Fruit fly (Drosophila melanogaster): Measurements from ENCODE around the gene CG7423.

The CG7423 gene

dm6 chrX:19096179-19096578 lies 13.1 kb upstream of the CG7423 start:
- TF ChIP-seq CG6792 (GFP tag; optimal IDR thresholded peaks at IDR 0.05) (no peak), acj6 (GFP tag; optimal IDR thresholded peaks at IDR 0.05) (no peak), CG11294 (GFP tag; IDR thresholded peaks at IDR 0.05) (no peak), Sox102F (GFP tag; optimal IDR thresholded peaks at IDR 0.05) (no peak), CG6163 (GFP tag; IDR thresholded peaks at IDR 0.05) (no peak), Ets96B (tag; optimal IDR thresholded peaks at IDR 0.05) (no peak), CG6808 (GFP tag; optimal IDR thresholded peaks at IDR 0.05) (no peak), CG34406 (GFP tag; optimal IDR thresholded peaks at IDR 0.05) (no peak), Lpt (GFP tag; optimal IDR thresholded peaks at IDR 0.05) (no peak), CG6276 (GFP tag; optimal IDR thresholded peaks at IDR 0.05) (no peak), achi (GFP tag; optimal IDR thresholded peaks at IDR 0.05) (no peak), Eip93F (GFP tag; optimal IDR thresholded peaks at IDR 0.05) (no peak), Sox14 (GFP tag; optimal IDR thresholded peaks at IDR 0.05) (no peak), CG4318 (GFP tag; optimal IDR thresholded peaks at IDR 0.05) (no peak), Blimp-1 (GFP tag; optimal IDR thresholded peaks at IDR 0.05) (no peak), CG1621 (tag; optimal IDR thresholded peaks at IDR 0.05) (no peak), spab (GFP tag; optimal IDR thresholded peaks at IDR 0.05) (no peak), Hr38 (GFP tag; optimal IDR thresholded peaks at IDR 0.05) (no peak), CG11902 (GFP tag; optimal IDR thresholded peaks at IDR 0.05) (no peak)

dm6 chrX:19081365-19081764 lies 1.7 kb downstream of the CG7423 start, which contains the start of gene CG14191:
CG14191 (plus strand) TSS chrX:19081665.
- TF ChIP-seq Eip75B (GFP tag; optimal IDR thresholded peaks at IDR 0.05) = no peak
- TF ChIP-seq Ets21C (GFP tag; optimal IDR thresholded peaks at IDR 0.05) = no peak
- TF ChIP-seq CG16779 (tag; optimal IDR thresholded peaks at IDR 0.05) = no peak
- TF ChIP-seq topi (GFP tag; optimal IDR thresholded peaks at IDR 0.05) = no peak
- no peak for TF ChIP-seq net (GFP tag; optimal IDR thresholded peaks at IDR 0.05)
- no peak for TF ChIP-seq cyc (GFP tag; optimal IDR thresholded peaks at IDR 0.05)
- TF ChIP-seq CG6854 (GFP tag; optimal IDR thresholded peaks at IDR 0.05) = no peak
- no peak for TF ChIP-seq pdm3 (GFP tag; optimal IDR thresholded peaks at IDR 0.05)
- no peak for TF ChIP-seq acj6 (GFP tag; optimal IDR thresholded peaks at IDR 0.05)
- no peak for TF ChIP-seq CG7368 (GFP tag; optimal IDR thresholded peaks at IDR 0.05)

- TF ChIP-seq CG10669 (GFP tag; optimal IDR thresholded peaks at IDR 0.05) (no peak), Hr4 (GFP tag; optimal IDR thresholded peaks at IDR 0.05) (no peak), Sox14 (GFP tag; optimal IDR thresholded peaks at IDR 0.05) (no peak), Met (GFP tag; optimal IDR thresholded peaks at IDR 0.05) (no peak), CG10631 (GFP tag; optimal IDR thresholded peaks at IDR 0.05) (no peak), dac (GFP tag; optimal IDR thresholded peaks at IDR 0.05) (no peak), acj6 (GFP tag; optimal IDR thresholded peaks at IDR 0.05) (no peak), topi (GFP tag; optimal IDR thresholded peaks at IDR 0.05) (no peak), lz (GFP tag; optimal IDR thresholded peaks at IDR 0.05) (no peak), CG11294 (GFP tag; IDR thresholded peaks at IDR 0.05) (no peak), CG1621 (tag; optimal IDR thresholded peaks at IDR 0.05) (no peak), Ets21C (GFP tag; optimal IDR thresholded peaks at IDR 0.05) (no peak), CG15336 (GFP tag; IDR thresholded peaks at IDR 0.05) (no peak), CG9139 (GFP tag; optimal IDR thresholded peaks at IDR 0.05) (no peak), fd59A (GFP tag; optimal IDR thresholded peaks at IDR 0.05) (no peak), CG31627 (GFP tag; optimal IDR thresholded peaks at IDR 0.05) (no peak)
Measured at dm6 chrX:19077420-19077819, 5.7 kb downstream of the CG7423 start, which contains the start of gene CG7406. CG7406 (plus strand) TSS chrX:19077720.

- TF ChIP-seq CG10669 (GFP tag; optimal IDR thresholded peaks at IDR 0.05) = no peak
- no peak for TF ChIP-seq CG11294 (GFP tag; IDR thresholded peaks at IDR 0.05)
- TF ChIP-seq CG15336 (GFP tag; IDR thresholded peaks at IDR 0.05) = no peak
- TF ChIP-seq fd59A (GFP tag; optimal IDR thresholded peaks at IDR 0.05) = no peak
- no peak for TF ChIP-seq fkh (GFP tag; optimal IDR thresholded peaks at IDR 0.05)
- TF ChIP-seq esn (GFP tag; optimal IDR thresholded peaks at IDR 0.05) = no peak
- no peak for TF ChIP-seq CG8119 (GFP tag; IDR thresholded peaks at IDR 0.05)
- no peak for TF ChIP-seq CG11762 (GFP tag; optimal IDR thresholded peaks at IDR 0.05; ENCODE audit: insufficient read depth)
- TF ChIP-seq topi (GFP tag; optimal IDR thresholded peaks at IDR 0.05) = no peak
- no peak for TF ChIP-seq Smox (GFP tag; optimal IDR thresholded peaks at IDR 0.05)
- TF ChIP-seq CG3032 (tag; optimal IDR thresholded peaks at IDR 0.05) = no peak
- no peak for TF ChIP-seq Lpt (GFP tag; optimal IDR thresholded peaks at IDR 0.05)
- TF ChIP-seq eg (GFP tag; IDR thresholded peaks at IDR 0.05) = no peak
- TF ChIP-seq Met (GFP tag; optimal IDR thresholded peaks at IDR 0.05) = no peak
- no peak for TF ChIP-seq net (GFP tag; optimal IDR thresholded peaks at IDR 0.05)
Measured at dm6 chrX:19074585-19074984, 8.5 kb downstream of the CG7423 start.
